Fruit fly (Drosophila melanogaster): ENCODE results near the gene cmpy.

DNA sequence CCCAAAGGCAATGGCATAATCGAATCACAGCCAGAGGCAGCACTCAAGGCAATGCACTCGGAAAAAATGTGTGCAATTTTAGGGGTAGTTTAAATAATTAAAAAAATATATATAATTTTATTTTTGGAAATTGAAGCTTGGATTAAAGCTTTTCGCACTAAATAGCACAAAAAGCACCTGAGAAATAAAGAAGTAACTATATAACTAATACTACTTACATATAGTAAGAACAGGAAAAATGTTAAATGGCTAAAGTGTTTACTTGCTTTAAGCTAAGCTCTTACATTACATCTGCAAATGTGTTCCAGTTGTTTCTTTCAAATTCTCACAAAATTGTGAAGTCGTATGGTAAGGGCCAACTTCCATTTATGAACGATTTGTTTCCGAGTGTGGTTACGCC, 20.4 kb upstream of the cmpy start, which contains the start of gene Gr77a:
- no peak for TF ChIP-seq CTCF (optimal IDR thresholded peaks at IDR 0.05)
- TF ChIP-seq CG8478 (optimal IDR thresholded peaks at IDR 0.05) = no peak

Data from S2 (cell line).